Fruit fly (Drosophila melanogaster): ENCODE results near the gene CG33995.

Gene CG33995

DNA sequence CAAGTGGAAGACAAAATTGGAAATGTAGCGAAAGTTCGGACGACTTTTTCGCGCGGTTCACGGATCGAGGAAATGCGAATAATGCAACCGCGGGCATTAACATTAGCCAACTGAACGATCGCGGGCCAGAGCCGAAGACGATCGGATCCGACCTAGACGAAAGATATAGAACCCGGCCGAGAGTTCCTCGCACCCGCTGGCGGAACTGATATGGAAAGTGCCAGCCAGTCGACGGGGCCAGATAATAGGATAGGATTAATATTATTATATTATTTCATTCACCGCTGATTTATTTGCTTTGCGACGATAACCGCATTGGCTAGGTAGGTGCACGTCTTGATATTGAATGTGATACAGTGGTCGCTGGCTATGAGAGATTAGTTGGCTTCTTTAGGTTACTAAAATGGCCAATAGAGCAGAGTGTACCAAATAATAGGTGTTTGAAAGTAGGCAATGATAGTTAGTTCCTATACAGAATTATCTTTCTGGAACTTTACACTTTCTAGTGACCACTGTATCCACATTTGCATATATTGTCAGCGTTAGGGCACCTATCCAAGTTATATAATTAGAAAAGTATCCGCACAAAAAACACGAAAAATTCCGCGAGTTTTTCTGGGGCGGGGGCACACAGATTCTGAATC, 43.6 kb upstream of the CG33995 start (continued):
- peak; percentile 34 for TF ChIP-seq CG6254 (GFP tag; optimal IDR thresholded peaks at IDR 0.05)
- TF ChIP-seq sim (GFP tag; IDR thresholded peaks at IDR 0.05), result 0 out of 2 replicates have a peak, but pooled peaks have one; percentile 41
- no peak; the same call in 1 of the 3 replicates for TF ChIP-seq Dbx (GFP tag; IDR thresholded peaks at IDR 0.05)
- peak; percentile 49 for TF ChIP-seq CG30403 (GFP tag; optimal IDR thresholded peaks at IDR 0.05)
- no peak for TF ChIP-seq sd (tag; optimal IDR thresholded peaks at IDR 0.05)
- TF ChIP-seq CG2889 (GFP tag; IDR thresholded peaks at IDR 0.05), result peak; percentile 77; the same call in 2 of the 3 replicates
- TF ChIP-seq CG15073 (GFP tag; optimal IDR thresholded peaks at IDR 0.05), result peak; percentile 30
- TF ChIP-seq E2f2 (GFP tag; IDR thresholded peaks at IDR 0.05), result peak; percentile 19; the same call in 1 of the 2 replicates
- TF ChIP-seq Gug (GFP tag; IDR thresholded peaks at IDR 0.05), result peak; percentile 85
- peak; percentile 80 for TF ChIP-seq CG17612 (GFP tag; IDR thresholded peaks at IDR 0.05)
- peak; percentile 58 for TF ChIP-seq CG13775 (GFP tag; optimal IDR thresholded peaks at IDR 0.05)
- TF ChIP-seq luna (GFP tag; optimal IDR thresholded peaks at IDR 0.05), result peak; percentile 46
- no peak for TF ChIP-seq Dll (GFP tag; IDR thresholded peaks at IDR 0.05; ENCODE audit: partially characterized antibody)
- peak; percentile 69 for TF ChIP-seq Fer3 (tag; optimal IDR thresholded peaks at IDR 0.05)
- peak; percentile 51 for TF ChIP-seq tio (GFP tag; optimal IDR thresholded peaks at IDR 0.05)
- peak; percentile 64 for TF ChIP-seq Rx (GFP tag; IDR thresholded peaks at IDR 0.05)
- peak; percentile 40; the same call in 1 of the 3 replicates for TF ChIP-seq croc (GFP tag; conservative IDR thresholded peaks at IDR 0.05)
- no peak for TF ChIP-seq CG6683 (GFP tag; optimal IDR thresholded peaks at IDR 0.05)
- TF ChIP-seq Fer1 (GFP tag; optimal IDR thresholded peaks at IDR 0.05), result peak; percentile 41
- no peak for TF ChIP-seq prd (optimal IDR thresholded peaks at IDR 0.05)
- TF ChIP-seq prd (GFP tag; IDR thresholded peaks at IDR 0.05), result peak; percentile 87
- TF ChIP-seq Mes4 (GFP tag; optimal IDR thresholded peaks at IDR 0.05), result peak; percentile 56
- TF ChIP-seq CG1529 (GFP tag; optimal IDR thresholded peaks at IDR 0.05), result no peak
- TF ChIP-seq Dip2 (GFP tag; IDR thresholded peaks at IDR 0.05), result no peak
- no peak for TF ChIP-seq Nf-YA (GFP tag; IDR thresholded peaks at IDR 0.05)
- TF ChIP-seq zen2 (GFP tag; IDR thresholded peaks at IDR 0.05; ENCODE audit: partially characterized antibody), result no peak
- peak; percentile 39 for TF ChIP-seq emc (GFP tag; optimal IDR thresholded peaks at IDR 0.05)
- TF ChIP-seq CG12942 (GFP tag; optimal IDR thresholded peaks at IDR 0.05), result peak; percentile 40
- TF ChIP-seq CG9727 (GFP tag; optimal IDR thresholded peaks at IDR 0.05), result peak; percentile 67
- no peak for TF ChIP-seq Spps (tag; optimal IDR thresholded peaks at IDR 0.05)
- peak; percentile 41 for TF ChIP-seq caup (GFP tag; optimal IDR thresholded peaks at IDR 0.05; ENCODE audit: severe bottlenecking)
- peak; percentile 64 for TF ChIP-seq HLH54F (GFP tag; optimal IDR thresholded peaks at IDR 0.05)
- TF ChIP-seq CG6854 (GFP tag; optimal IDR thresholded peaks at IDR 0.05), result peak; percentile 36
- TF ChIP-seq CG14014 (GFP tag; IDR thresholded peaks at IDR 0.05), result peak; percentile 64
- no peak for TF ChIP-seq ham (GFP tag; IDR thresholded peaks at IDR 0.05)
- TF ChIP-seq sens (GFP tag), result peak; percentile 95
- TF ChIP-seq Sry-δ (GFP tag; optimal IDR thresholded peaks at IDR 0.05), result peak; percentile 10
- no peak for TF ChIP-seq kay (GFP tag; optimal IDR thresholded peaks at IDR 0.05)
- TF ChIP-seq dysf (GFP tag; IDR thresholded peaks at IDR 0.05), result peak; percentile 83
- TF ChIP-seq exex (tag; optimal IDR thresholded peaks at IDR 0.05), result peak; percentile 77
- TF ChIP-seq Myb (GFP tag; optimal IDR thresholded peaks at IDR 0.05), result peak; percentile 30
- TF ChIP-seq psq (GFP tag; optimal IDR thresholded peaks at IDR 0.05), result no peak
- TF ChIP-seq Elba2 (GFP tag; optimal IDR thresholded peaks at IDR 0.05), result no peak
- TF ChIP-seq hkb (optimal IDR thresholded peaks at IDR 0.05), result no peak
- peak; percentile 64 for TF ChIP-seq hkb (GFP tag; IDR thresholded peaks at IDR 0.05)
- TF ChIP-seq CG7271 (tag; optimal IDR thresholded peaks at IDR 0.05), result no peak
- TF ChIP-seq CG34224 (GFP tag; IDR thresholded peaks at IDR 0.05; ENCODE audit: partially characterized antibody), result no peak
- TF ChIP-seq Bteb2 (GFP tag; optimal IDR thresholded peaks at IDR 0.05), result peak; percentile 54
- no peak for TF ChIP-seq bowl (GFP tag; IDR thresholded peaks at IDR 0.05)
- TF ChIP-seq schlank (tag; optimal IDR thresholded peaks at IDR 0.05), result peak; percentile 52
- peak; percentile 68 for TF ChIP-seq Taf1 (GFP tag; IDR thresholded peaks at IDR 0.05)

Measured in whole organism, embryonic.